Worm (Caenorhabditis elegans): ENCODE results near the gene AC7.3.
A peak's percentile ranks its signal among the peaks of the same experiment; 100 is the strongest.

The AC7.3 gene

DNA sequence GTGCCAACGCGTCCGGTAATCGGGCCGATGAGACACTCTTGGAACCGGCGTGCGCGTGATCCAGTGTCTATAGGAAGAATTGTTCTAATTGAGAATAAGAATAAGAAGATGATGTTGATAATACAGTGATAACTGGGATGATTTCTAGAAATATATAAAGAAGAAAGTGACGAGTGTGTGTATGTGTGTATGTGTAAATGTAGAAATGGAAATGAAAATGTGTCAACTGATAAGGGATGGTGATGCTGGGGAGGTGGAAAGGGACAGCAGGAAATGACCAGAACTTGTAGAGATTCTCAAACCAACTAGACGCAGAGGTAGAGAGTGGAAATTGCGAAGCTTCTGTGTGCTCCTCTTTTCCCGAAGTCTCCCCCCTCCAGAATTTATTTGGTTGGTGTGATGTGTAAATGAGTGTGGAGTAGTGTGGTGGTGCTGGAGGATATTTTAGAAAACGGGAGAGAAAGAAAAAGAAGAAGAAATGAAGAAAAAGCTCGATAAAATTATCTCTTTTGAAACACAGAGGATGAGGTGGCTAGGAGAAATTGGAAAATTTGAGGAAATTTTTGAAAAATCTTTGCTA is 22.2 kb downstream of the AC7.3 start:
- peak in 1 of 2 experiments; percentile 37 for TF ChIP-seq hif-1 (tag; optimal IDR thresholded peaks at IDR 0.05)
- TF ChIP-seq ces-1 (GFP tag; optimal IDR thresholded peaks at IDR 0.05), result no peak
- TF ChIP-seq rbr-2 (tag; optimal IDR thresholded peaks at IDR 0.05), result no peak
- TF ChIP-seq aha-1 (tag), result peak; percentile 81
- TF ChIP-seq nhr-10 (tag; optimal IDR thresholded peaks at IDR 0.05), result no peak
- peak; percentile 6 for TF ChIP-seq nhr-11 (tag; optimal IDR thresholded peaks at IDR 0.05)
- TF ChIP-seq dve-1 (tag; optimal IDR thresholded peaks at IDR 0.05; ENCODE audit: insufficient read depth), result peak; percentile 29
- no peak for TF ChIP-seq mxl-2 (GFP tag; conservative IDR thresholded peaks at IDR 0.05)
- peak; percentile 47 for TF ChIP-seq nhr-77 (tag; optimal IDR thresholded peaks at IDR 0.05)
- TF ChIP-seq lir-3 (tag; optimal IDR thresholded peaks at IDR 0.05), result no peak
- no peak for TF ChIP-seq arid-1 (GFP tag; conservative IDR thresholded peaks at IDR 0.05)
- TF ChIP-seq F44E2.7 (GFP tag; IDR thresholded peaks at IDR 0.05), result no peak
- TF ChIP-seq dmd-6 (GFP tag; IDR thresholded peaks at IDR 0.05), result peak; percentile 34; the same call in 1 of the 2 replicates
- TF ChIP-seq ceh-20 (GFP tag; IDR thresholded peaks at IDR 0.05), result no peak
- TF ChIP-seq set-16 (GFP tag; IDR thresholded peaks at IDR 0.05), result no peak; the same call in 1 of the 2 replicates
- peak in 1 of 2 experiments; percentile 15 for TF ChIP-seq lsy-2 (tag; optimal IDR thresholded peaks at IDR 0.05)
- no peak for TF ChIP-seq lin-39 (tag; optimal IDR thresholded peaks at IDR 0.05)
- peak; percentile 62 for TF ChIP-seq hlh-11 (tag; optimal IDR thresholded peaks at IDR 0.05)
- no peak for TF ChIP-seq daf-19 (GFP tag; conservative IDR thresholded peaks at IDR 0.05)
- TF ChIP-seq spr-1 (tag; optimal IDR thresholded peaks at IDR 0.05), result no peak
- TF ChIP-seq nhr-28 (tag; optimal IDR thresholded peaks at IDR 0.05), result peak; percentile 69
- TF ChIP-seq daf-16 (GFP tag; optimal IDR thresholded peaks at IDR 0.05), result no peak
- peak; percentile 61 for TF ChIP-seq daf-16 (tag; optimal IDR thresholded peaks at IDR 0.05)
- no peak for TF ChIP-seq T26A8.4 (GFP tag; IDR thresholded peaks at IDR 0.05)
- peak; percentile 57 for TF ChIP-seq hlh-30 (tag; optimal IDR thresholded peaks at IDR 0.05; ENCODE audit: insufficient read depth)
- TF ChIP-seq pqm-1 (tag; optimal IDR thresholded peaks at IDR 0.05), result peak; percentile 80
- TF ChIP-seq ama-1 (optimal IDR thresholded peaks at IDR 0.05), result no peak
- TF ChIP-seq nhr-102 (tag; optimal IDR thresholded peaks at IDR 0.05), result no peak
- TF ChIP-seq mxl-3 (GFP tag; optimal IDR thresholded peaks at IDR 0.05), result peak; percentile 54
- TF ChIP-seq lin-13 (GFP tag; optimal IDR thresholded peaks at IDR 0.05), result no peak
- TF ChIP-seq nhr-6 (tag; optimal IDR thresholded peaks at IDR 0.05), result no peak

DNA sequence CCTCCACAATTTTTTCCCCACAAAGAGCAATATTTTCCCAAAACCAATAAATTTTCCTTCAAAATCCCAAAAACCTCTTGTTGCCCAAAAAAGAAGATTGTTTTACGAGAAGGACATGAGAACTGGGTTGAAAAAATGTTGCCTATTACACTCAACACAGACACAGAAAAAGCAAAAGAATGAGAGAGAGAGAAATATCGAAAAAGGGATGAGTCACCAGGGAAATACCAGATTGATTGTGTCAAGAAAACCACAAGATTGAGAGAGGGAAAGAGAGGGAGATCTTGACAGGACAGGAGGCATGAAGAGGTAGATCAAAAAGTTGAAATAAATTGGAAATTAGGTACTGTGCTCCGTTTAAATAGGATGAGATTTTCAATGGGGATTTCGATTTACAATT is 23.2 kb downstream of the AC7.3 start:
- TF ChIP-seq ceh-32 (tag; optimal IDR thresholded peaks at IDR 0.05; ENCODE audit: poor library complexity) (no peak), nhr-6 (tag; optimal IDR thresholded peaks at IDR 0.05) (peak; percentile 31), lsy-2 (tag; optimal IDR thresholded peaks at IDR 0.05) (peak in 1 of 2 experiments; percentile 22), lin-15B (tag; optimal IDR thresholded peaks at IDR 0.05) (no peak), unc-130 (GFP tag; optimal IDR thresholded peaks at IDR 0.05) (no peak), dve-1 (tag; optimal IDR thresholded peaks at IDR 0.05; ENCODE audit: insufficient read depth) (peak; percentile 44), unc-62 (GFP tag; optimal IDR thresholded peaks at IDR 0.05 in 1 of 2) (peak in 1 of 2 experiments; percentile 87), unc-62 (tag; optimal IDR thresholded peaks at IDR 0.05) (no peak), daf-8 (GFP tag; IDR thresholded peaks at IDR 0.05) (no peak), nhr-76 (tag; optimal IDR thresholded peaks at IDR 0.05) (no peak), T20F7.1 (GFP tag; optimal IDR thresholded peaks at IDR 0.05) (no peak), ceh-82 (tag; optimal IDR thresholded peaks at IDR 0.05) (no peak), madf-9 (GFP tag; conservative IDR thresholded peaks at IDR 0.05) (no peak), hmg-1.1 (GFP tag; IDR thresholded peaks at IDR 0.05) (0 out of 2 replicates have a peak, but pooled peaks have one; percentile 13), mep-1 (tag; optimal IDR thresholded peaks at IDR 0.05) (peak; percentile 60), zip-11 (GFP tag; IDR thresholded peaks at IDR 0.05) (no peak)
